Worm (Caenorhabditis elegans) whole organism, midembryonic: ENCODE data around the gene popl-1.

ENCODE experiments used
- T22C8.4 ChIP-seq: fragments of 200-800 bp; sonication (Bioruptor generic); IDR thresholded peaks from 2 replicates; pipeline ENCODE4 v1.3.6; 2022; ENCODE audit warnings: missing genetic modification characterization, missing compliant biosample characterization
- flt-1 ChIP-seq: fragments of 200-800 bp; sonication (Bioruptor generic); IDR thresholded peaks from 2 replicates; pipeline ENCODE4 v1.3.6; 2022; ENCODE audit warnings: missing genetic modification characterization, missing compliant biosample characterization
- klf-2 ChIP-seq: fragments of 200-800 bp; sonication (Bioruptor generic); conservative IDR thresholded peaks from 2 replicates; pipeline ENCODE4 v1.3.6; 2022; ENCODE audit warnings: missing genetic modification reagents, missing genetic modification characterization, missing compliant biosample characterization
- ztf-29 ChIP-seq: fragments of 200-800 bp; sonication (Bioruptor generic); IDR thresholded peaks from 2 replicates; pipeline ENCODE4 v1.3.6; 2022; ENCODE audit warnings: missing genetic modification reagents, missing genetic modification characterization, missing compliant biosample characterization

DNA sequence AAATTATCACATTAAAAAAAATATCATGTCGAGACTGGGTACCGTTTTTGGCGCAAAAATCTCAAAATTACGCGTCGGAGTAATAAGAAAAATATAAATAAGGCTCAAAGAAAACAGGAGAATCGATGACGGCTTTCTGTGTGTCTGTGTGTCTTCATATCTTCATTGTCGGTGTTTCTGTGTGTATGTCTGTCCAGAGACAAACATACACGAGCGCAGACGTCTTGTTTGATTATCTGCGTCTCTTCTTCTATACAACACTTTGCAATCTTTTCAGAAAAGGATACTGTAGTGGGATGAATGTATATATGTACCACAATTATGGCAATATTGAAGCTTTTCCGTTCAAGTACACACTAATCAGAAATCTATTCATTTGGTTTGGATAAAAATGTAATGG is 13.6 kb upstream of the popl-1 start, which contains the start of gene C05D11.13:
- no peak for TF ChIP-seq T22C8.4
- no peak for TF ChIP-seq flt-1
- no peak for TF ChIP-seq klf-2
- no peak for TF ChIP-seq ztf-29 (GFP tag; lab: Robert Waterston, UW)
